Fruit fly (Drosophila melanogaster) whole organism, embryonic: ENCODE measurements around the gene HDAC4.

Experiments
- ATbp ChIP-seq: fragments of 200-800 bp; sonication (Bioruptor generic); optimal IDR thresholded peaks from 2 replicates; lab custom pipeline; 2017; ENCODE audit warnings: missing biosample characterization, mild to moderate bottlenecking, missing genetic modification characterization, missing genetic modification reagents
- Atf6 ChIP-seq: fragments of 200-800 bp; sonication (Bioruptor generic); IDR thresholded peaks from 2 replicates; pipeline ENCODE4 v1.3.6; 2022; ENCODE audit warnings: missing biosample characterization, missing genetic modification characterization
- B-H2 ChIP-seq: fragments of 200-800 bp; sonication (Bioruptor generic); optimal IDR thresholded peaks from 2 replicates; lab custom pipeline; 2018; ENCODE audit warnings: missing biosample characterization, mild to moderate bottlenecking, missing genetic modification characterization
- BEAF-32 ChIP-seq: fragments of 200-800 bp; sonication (Bioruptor generic); optimal IDR thresholded peaks from 3 replicates; lab custom pipeline; 2017; ENCODE audit warnings: missing biosample characterization, missing genetic modification characterization, mild to moderate bottlenecking, moderate library complexity, missing genetic modification reagents
- Bteb2 ChIP-seq: fragments of 200-800 bp; sonication (Bioruptor generic); optimal IDR thresholded peaks from 2 replicates; lab custom pipeline; 2016; ENCODE audit warnings: missing biosample characterization, missing genetic modification characterization
- CG12942 ChIP-seq: fragments of 200-800 bp; sonication (Bioruptor generic); optimal IDR thresholded peaks from 3 replicates; lab custom pipeline; 2016; ENCODE audit warnings: missing biosample characterization, missing genetic modification characterization
- CG14965 ChIP-seq: fragments of 200-800 bp; sonication (Bioruptor generic); optimal IDR thresholded peaks from 2 replicates; lab custom pipeline; 2016; ENCODE audit warnings: missing biosample characterization, missing genetic modification characterization, borderline replicate concordance
- CG16813 ChIP-seq: fragments of 200-800 bp; sonication (Bioruptor generic); IDR thresholded peaks from 3 replicates; pipeline ENCODE4 v1.3.6; 2022; ENCODE audit warnings: missing biosample characterization, missing genetic modification characterization; ENCODE audit not compliant: partially characterized antibody
- CG2129 ChIP-seq: fragments of 200-800 bp; sonication (Bioruptor generic); IDR thresholded peaks from 2 replicates; pipeline ENCODE4 v1.3.6; 2022; ENCODE audit warnings: missing biosample characterization, missing genetic modification characterization; ENCODE audit not compliant: partially characterized antibody
- CG33213 ChIP-seq: fragments of 200-800 bp; sonication (Bioruptor generic); optimal IDR thresholded peaks from 3 replicates; lab custom pipeline; 2016; ENCODE audit warnings: missing biosample characterization, missing genetic modification characterization
- CG34376 ChIP-seq: fragments of 200-800 bp; sonication (Bioruptor generic); optimal IDR thresholded peaks from 2 replicates; lab custom pipeline; 2018; ENCODE audit warnings: missing biosample characterization, mild to moderate bottlenecking, missing genetic modification characterization
- CG42726 ChIP-seq: fragments of 200-800 bp; sonication (Bioruptor generic); IDR thresholded peaks from 2 replicates; pipeline ENCODE4 v1.3.6; 2022; ENCODE audit warnings: missing biosample characterization, missing genetic modification characterization; ENCODE audit not compliant: partially characterized antibody
- CG4282 ChIP-seq: fragments of 200-800 bp; sonication (Bioruptor generic); optimal IDR thresholded peaks from 2 replicates; lab custom pipeline; 2016; ENCODE audit warnings: missing biosample characterization, missing genetic modification characterization
- CG6683 ChIP-seq: fragments of 200-800 bp; sonication (Bioruptor generic); optimal IDR thresholded peaks from 2 replicates; lab custom pipeline; 2017; ENCODE audit warnings: missing biosample characterization, mild to moderate bottlenecking, missing genetic modification characterization, missing genetic modification reagents
- CG6765 ChIP-seq: fragments of 200-800 bp; sonication (Bioruptor generic); optimal IDR thresholded peaks from 3 replicates; lab custom pipeline; 2017; ENCODE audit warnings: missing biosample characterization, mild to moderate bottlenecking, missing genetic modification characterization
- CG8924 ChIP-seq: fragments of 200-800 bp; optimal IDR thresholded peaks from 3 replicates; lab custom pipeline; 2019; ENCODE audit warnings: missing biosample characterization, mild to moderate bottlenecking, missing genetic modification characterization, moderate library complexity
- CG9797 ChIP-seq: fragments of 200-800 bp; sonication (Bioruptor generic); optimal IDR thresholded peaks from 3 replicates; lab custom pipeline; 2018; ENCODE audit warnings: missing biosample characterization, mild to moderate bottlenecking, missing genetic modification characterization
- Camta ChIP-seq: fragments of 200-800 bp; sonication (Bioruptor generic); optimal IDR thresholded peaks from 2 replicates; lab custom pipeline; 2016; ENCODE audit warnings: missing biosample characterization, missing genetic modification characterization
- Fer1 ChIP-seq: fragments of 200-800 bp; sonication (Bioruptor generic); optimal IDR thresholded peaks from 2 replicates; lab custom pipeline; 2017; ENCODE audit warnings: missing biosample characterization, mild to moderate bottlenecking, missing genetic modification characterization
- Hr3 ChIP-seq: fragments of 200-800 bp; sonication (Bioruptor generic); optimal IDR thresholded peaks from 3 replicates; lab custom pipeline; 2016; ENCODE audit warnings: missing biosample characterization, missing genetic modification characterization
- MBD-R2 ChIP-seq: fragments of 200-800 bp; sonication (Bioruptor generic); IDR thresholded peaks from 2 replicates; pipeline ENCODE4 v1.3.6; 2022; ENCODE audit warnings: missing biosample characterization, missing genetic modification characterization
- Med ChIP-seq: fragments of 200-800 bp; sonication (Bioruptor generic); peaks from one replicate; lab custom pipeline; 2016; ENCODE audit warnings: missing biosample characterization, missing genetic modification characterization, mild to moderate bottlenecking, inconsistent platforms, moderate library complexity
- Oli ChIP-seq: fragments of 200-800 bp; sonication (Bioruptor generic); optimal IDR thresholded peaks from 2 replicates; lab custom pipeline; 2018; ENCODE audit warnings: missing biosample characterization, mild to moderate bottlenecking, missing genetic modification characterization, moderate library complexity
- Pdp1 ChIP-seq, 2 experiments: fragments of 200-800 bp; sonication (Bioruptor generic); optimal IDR thresholded peaks; 3 replicates each; lab custom pipeline; 2016; ENCODE audit warnings: missing biosample characterization in 2 of 2, missing genetic modification characterization in 2 of 2, mild to moderate bottlenecking in 1 of 2, moderate library complexity in 1 of 2
- Ptx1 ChIP-seq: fragments of 200-800 bp; sonication (Bioruptor generic); IDR thresholded peaks from 2 replicates; pipeline ENCODE4 v1.3.6; 2022; ENCODE audit warnings: missing biosample characterization, missing genetic modification characterization
- YL-1 ChIP-seq: fragments of 200-800 bp; sonication (Bioruptor generic); optimal IDR thresholded peaks from 3 replicates; lab custom pipeline; 2017; ENCODE audit warnings: missing biosample characterization, mild to moderate bottlenecking, missing genetic modification characterization
- amos ChIP-seq: fragments of 200-800 bp; sonication (Bioruptor generic); IDR thresholded peaks from 2 replicates; pipeline ENCODE4 v1.3.6; 2022; ENCODE audit warnings: missing biosample characterization, missing genetic modification characterization; ENCODE audit not compliant: partially characterized antibody
- bigmax ChIP-seq: fragments of 200-800 bp; sonication (Bioruptor generic); optimal IDR thresholded peaks from 2 replicates; lab custom pipeline; 2018; ENCODE audit warnings: missing biosample characterization, mild to moderate bottlenecking, missing genetic modification characterization
- dpn ChIP-seq, 2 experiments: fragments of 200-800 bp; sonication (Bioruptor generic); optimal IDR thresholded peaks; 3 replicates each; lab custom pipeline; 2016; ENCODE audit warnings: missing biosample characterization in 2 of 2, missing genetic modification characterization in 2 of 2
- fd3F ChIP-seq: fragments of 200-800 bp; sonication (Bioruptor generic); optimal IDR thresholded peaks from 2 replicates; lab custom pipeline; 2018; ENCODE audit warnings: missing biosample characterization, mild to moderate bottlenecking, missing genetic modification characterization, moderate library complexity
- grn ChIP-seq: fragments of 200-800 bp; sonication (Bioruptor generic); optimal IDR thresholded peaks from 3 replicates; lab custom pipeline; 2017; ENCODE audit warnings: missing biosample characterization, missing genetic modification characterization
- gsb-n ChIP-seq: fragments of 200-800 bp; sonication (Bioruptor generic); optimal IDR thresholded peaks from 3 replicates; lab custom pipeline; 2018; ENCODE audit warnings: missing biosample characterization, mild to moderate bottlenecking, missing genetic modification characterization
- kni ChIP-seq: fragments of 200-800 bp; sonication (Bioruptor generic); optimal IDR thresholded peaks from 3 replicates; lab custom pipeline; 2017; ENCODE audit warnings: mild to moderate bottlenecking, missing biosample characterization, missing genetic modification reagents, missing genetic modification characterization
- mirr ChIP-seq: fragments of 200-800 bp; sonication (Bioruptor generic); optimal IDR thresholded peaks from 3 replicates; lab custom pipeline; 2018; ENCODE audit warnings: missing biosample characterization, mild to moderate bottlenecking, missing genetic modification characterization
- nau ChIP-seq: fragments of 200-800 bp; sonication (Bioruptor generic); optimal IDR thresholded peaks from 3 replicates; lab custom pipeline; 2017; ENCODE audit warnings: missing biosample characterization, mild to moderate bottlenecking, missing genetic modification characterization, missing genetic modification reagents
- org-1 ChIP-seq: fragments of 200-800 bp; sonication (Bioruptor generic); optimal IDR thresholded peaks from 2 replicates; lab custom pipeline; 2017; ENCODE audit warnings: missing biosample characterization, missing genetic modification characterization
- pan ChIP-seq, 4 experiments: fragments of >200 bp in 3 of 4; fragments of 200-800 bp in 1 of 4; sonication (Bioruptor generic) in 1 of 4; optimal IDR thresholded peaks in 3 of 4; IDR thresholded peaks in 1 of 4; 2 replicates each; pipeline versions ENCODE4 v1.3.6 to Lab custom; 2017 to 2022; ENCODE audit warnings: missing biosample characterization in 2 of 4, missing genetic modification characterization in 2 of 4, mixed read lengths in 1 of 4
- pb ChIP-seq: fragments of 200-800 bp; sonication (Bioruptor generic); optimal IDR thresholded peaks from 3 replicates; lab custom pipeline; 2016; ENCODE audit warnings: missing biosample characterization, missing genetic modification characterization
- pita ChIP-seq: fragments of 200-800 bp; sonication (Bioruptor generic); optimal IDR thresholded peaks from 2 replicates; lab custom pipeline; 2017; ENCODE audit warnings: missing biosample characterization, mild to moderate bottlenecking, missing genetic modification characterization
- pzg ChIP-seq: fragments of 200-800 bp; sonication (Bioruptor generic); optimal IDR thresholded peaks from 3 replicates; lab custom pipeline; 2018; ENCODE audit warnings: missing biosample characterization, mild to moderate bottlenecking, missing genetic modification characterization, moderate library complexity
- row ChIP-seq: fragments of 200-800 bp; sonication (Bioruptor generic); IDR thresholded peaks from 3 replicates; pipeline ENCODE4 v1.3.6; 2022; ENCODE audit warnings: missing biosample characterization, missing genetic modification characterization
- schlank ChIP-seq: fragments of 200-800 bp; sonication (Bioruptor generic); optimal IDR thresholded peaks from 2 replicates; lab custom pipeline; 2018; ENCODE audit warnings: missing biosample characterization, mild to moderate bottlenecking, missing genetic modification characterization
- sens ChIP-seq: fragments of 200-800 bp; sonication (Bioruptor generic); peaks from one replicate; lab custom pipeline; 2016; ENCODE audit warnings: missing biosample characterization, missing genetic modification characterization
- so ChIP-seq: fragments of 200-800 bp; sonication (Bioruptor generic); IDR thresholded peaks from 3 replicates; pipeline ENCODE4 v1.3.6; 2022; ENCODE audit warnings: missing biosample characterization, missing genetic modification characterization
- tin ChIP-seq: fragments of 200-800 bp; sonication (Bioruptor generic); optimal IDR thresholded peaks from 3 replicates; lab custom pipeline; 2016; ENCODE audit warnings: missing biosample characterization, missing genetic modification characterization
- vvl ChIP-seq: fragments of 200-800 bp; sonication (Bioruptor generic); IDR thresholded peaks from 2 replicates; pipeline ENCODE4 v1.3.6; 2022; ENCODE audit warnings: missing biosample characterization, missing genetic modification characterization
- wor ChIP-seq: fragments of 200-800 bp; sonication (Bioruptor generic); IDR thresholded peaks from 2 replicates; pipeline ENCODE4 v1.3.6; 2022; ENCODE audit warnings: missing biosample characterization, missing genetic modification characterization

Gene HDAC4

dm6 chrX:13282717-13283116, 2.7 kb downstream of the HDAC4 start (continued):
- no peak for TF ChIP-seq Ptx1 (GFP tag; lab: Robert Waterston, UW)

dm6 chrX:13281244-13281877, 4.1 kb downstream of the HDAC4 start:
- no peak for TF ChIP-seq CG8924 (tag; lab: Kevin White, UChicago)
- no peak for TF ChIP-seq pzg (GFP tag; lab: Kevin White, UChicago)
- no peak for TF ChIP-seq CG16813
- no peak for TF ChIP-seq fd3F (GFP tag; lab: Kevin White, UChicago)
- TF ChIP-seq row (GFP tag; lab: Robert Waterston, UW), result 0 out of 3 replicates have a peak, but pooled peaks have one; percentile 17
- no peak for TF ChIP-seq CG2129 (GFP tag; lab: Robert Waterston, UW)
- peak in 1 of 2 experiments; percentile 4 for TF ChIP-seq dpn (GFP tag; optimal IDR thresholded peaks at IDR 0.05; lab: Kevin White, UChicago)
- TF ChIP-seq amos (GFP tag; lab: Robert Waterston, UW), result no peak
- TF ChIP-seq CG33213 (GFP tag; lab: Kevin White, UChicago), result no peak
- no peak for TF ChIP-seq tin (GFP tag; lab: Kevin White, UChicago)
- no peak for TF ChIP-seq CG12942 (GFP tag; lab: Kevin White, UChicago)
- TF ChIP-seq BEAF-32 (GFP tag; lab: Kevin White, UChicago), result no peak
- no peak for TF ChIP-seq grn (GFP tag; lab: Kevin White, UChicago)
- no peak for TF ChIP-seq Hr3 (GFP tag; lab: Kevin White, UChicago)
- peak; percentile 77 for TF ChIP-seq sens (GFP tag; lab: Kevin White, UChicago)
- TF ChIP-seq vvl (GFP tag; lab: Robert Waterston, UW), result no peak
- TF ChIP-seq Pdp1 (GFP tag; optimal IDR thresholded peaks at IDR 0.05; lab: Kevin White, UChicago), result peak in 1 of 2 experiments; percentile 37
- no peak for TF ChIP-seq Camta (GFP tag; lab: Kevin White, UChicago)
- TF ChIP-seq B-H2 (GFP tag; lab: Kevin White, UChicago), result peak; percentile 5
- no peak for TF ChIP-seq YL-1
- TF ChIP-seq CG9797, result no peak
- no peak for TF ChIP-seq MBD-R2 (GFP tag; lab: Robert Waterston, UW)
- peak; percentile 16 for TF ChIP-seq CG34376
- no peak for TF ChIP-seq nau
- TF ChIP-seq kni (GFP tag; lab: Kevin White, UChicago), result no peak
- no peak for TF ChIP-seq bigmax (GFP tag; lab: Kevin White, UChicago)
- TF ChIP-seq CG42726 (GFP tag; lab: Robert Waterston, UW), result 0 out of 2 replicates have a peak, but pooled peaks have one; percentile 9
- TF ChIP-seq gsb-n (tag; lab: Kevin White, UChicago), result no peak
- no peak for TF ChIP-seq Bteb2
- TF ChIP-seq Atf6 (GFP tag; lab: Robert Waterston, UW), result no peak
- no peak for TF ChIP-seq pita (GFP tag; lab: Kevin White, UChicago)
- TF ChIP-seq Oli (tag; lab: Kevin White, UChicago), result no peak
- TF ChIP-seq so (GFP tag; lab: Robert Waterston, UW), result no peak
- TF ChIP-seq CG14965 (GFP tag; lab: Kevin White, UChicago), result no peak
- TF ChIP-seq schlank (tag; lab: Kevin White, UChicago), result no peak
- TF ChIP-seq pb, result no peak
- no peak for TF ChIP-seq pan (optimal IDR thresholded peaks at IDR 0.05; lab: Kevin White, UChicago)
- TF ChIP-seq pan (GFP tag; optimal IDR thresholded peaks at IDR 0.05 in 1 of 2, IDR thresholded peaks at IDR 0.05 in 1 of 2), result no peak
- peak; percentile 26 for TF ChIP-seq CG6765 (GFP tag; lab: Kevin White, UChicago)
- TF ChIP-seq ATbp (GFP tag; lab: Kevin White, UChicago), result no peak
- no peak for TF ChIP-seq mirr (GFP tag; lab: Kevin White, UChicago)
- TF ChIP-seq Fer1 (GFP tag; lab: Kevin White, UChicago), result peak; percentile 16
- no peak for TF ChIP-seq CG6683 (GFP tag; lab: Kevin White, UChicago)
- TF ChIP-seq wor (GFP tag; lab: Robert Waterston, UW), result no peak
- no peak for TF ChIP-seq CG4282 (GFP tag; lab: Kevin White, UChicago)
- peak; percentile 40 for TF ChIP-seq Med (GFP tag; lab: Kevin White, UChicago)
- TF ChIP-seq org-1 (GFP tag; lab: Kevin White, UChicago), result peak; percentile 15
